Fruit fly (Drosophila melanogaster): Measurements from ENCODE around the gene fzr.

- no peak for TF ChIP-seq pan (optimal IDR thresholded peaks at IDR 0.05)
- no peak for TF ChIP-seq psq (optimal IDR thresholded peaks at IDR 0.05)
- no peak for TF ChIP-seq usp (GFP tag; optimal IDR thresholded peaks at IDR 0.05)
Measured at dm6 chrX:4677427-4677826, 1.9 kb downstream of the fzr start.
